Worm (Caenorhabditis elegans): ENCODE data around the gene C34B4.3.

DNA sequence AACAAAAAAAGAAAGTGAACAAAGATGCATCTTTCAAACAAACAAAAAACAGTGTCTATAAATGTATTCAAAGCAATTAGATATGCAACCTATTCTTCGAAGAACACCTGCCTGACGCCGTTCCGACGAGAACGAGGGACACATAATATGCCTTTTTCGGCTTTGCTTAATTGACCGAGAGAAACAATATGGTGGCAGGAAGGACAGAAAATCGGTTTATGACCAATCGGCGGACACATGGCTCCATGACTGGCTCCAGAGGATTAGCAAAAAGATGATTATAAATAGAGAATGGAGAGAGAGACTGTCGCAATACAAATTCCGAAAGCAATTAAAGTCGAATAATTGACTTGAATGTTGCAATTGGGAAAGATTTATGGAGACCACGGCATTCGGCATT, 52.7 kb downstream of the C34B4.3 start:
- no peak for TF ChIP-seq ztf-11 (tag; optimal IDR thresholded peaks at IDR 0.05)
- no peak for TF ChIP-seq lsy-2 (tag; optimal IDR thresholded peaks at IDR 0.05)
- TF ChIP-seq nhr-237 (tag; optimal IDR thresholded peaks at IDR 0.05) = no peak
- peak; percentile 36 for TF ChIP-seq ceh-43 (GFP tag; optimal IDR thresholded peaks at IDR 0.05)
- TF ChIP-seq unc-39 (tag; optimal IDR thresholded peaks at IDR 0.05) = no peak
- no peak for TF ChIP-seq M03D4.4 (tag; optimal IDR thresholded peaks at IDR 0.05)
- no peak for TF ChIP-seq elt-1 (tag; optimal IDR thresholded peaks at IDR 0.05; ENCODE audit: borderline replicate concordance, insufficient read depth)
